Fruit fly (Drosophila melanogaster) whole organism, embryonic: Measurements from ENCODE around the gene RSG7.

Source experiments
- ATbp ChIP-seq: fragments of 200-800 bp; sonication (Bioruptor generic); optimal IDR thresholded peaks from 2 replicates; lab custom pipeline; 2017; ENCODE audit warnings: missing biosample characterization, mild to moderate bottlenecking, missing genetic modification characterization, missing genetic modification reagents
- Adf1 ChIP-seq: fragments of 200-800 bp; sonication (Bioruptor generic); IDR thresholded peaks from 2 replicates; pipeline ENCODE4 v1.3.6; 2022; ENCODE audit warnings: missing biosample characterization, missing genetic modification characterization
- Awh ChIP-seq: fragments of 200-800 bp; sonication (Bioruptor generic); IDR thresholded peaks from 2 replicates; pipeline ENCODE4, ENCODE4 v1.3.6; 2022; ENCODE audit warnings: missing biosample characterization, missing genetic modification characterization
- BEAF-32 ChIP-seq: fragments of 200-800 bp; sonication (Bioruptor generic); optimal IDR thresholded peaks from 3 replicates; lab custom pipeline; 2017; ENCODE audit warnings: missing biosample characterization, missing genetic modification characterization, mild to moderate bottlenecking, moderate library complexity, missing genetic modification reagents
- CG10267 ChIP-seq: fragments of 200-800 bp; sonication (Bioruptor generic); optimal IDR thresholded peaks from 2 replicates; lab custom pipeline; 2018; ENCODE audit warnings: missing biosample characterization, mild to moderate bottlenecking, missing genetic modification characterization, moderate library complexity
- CG10431 ChIP-seq: fragments of 200-800 bp; sonication (Bioruptor generic); optimal IDR thresholded peaks from 3 replicates; lab custom pipeline; 2018; ENCODE audit warnings: missing biosample characterization, mild to moderate bottlenecking, missing genetic modification characterization
- CG12769 ChIP-seq: fragments of 200-800 bp; sonication (Bioruptor generic); optimal IDR thresholded peaks from 2 replicates; lab custom pipeline; 2019; ENCODE audit warnings: missing biosample characterization, mild to moderate bottlenecking, missing genetic modification characterization, moderate library complexity
- CG13894 ChIP-seq: fragments of 200-800 bp; sonication (Bioruptor generic); optimal IDR thresholded peaks from 3 replicates; lab custom pipeline; 2018; ENCODE audit warnings: missing biosample characterization, mild to moderate bottlenecking, missing genetic modification characterization, moderate library complexity
- CG14441 ChIP-seq: fragments of 200-800 bp; sonication (Bioruptor generic); IDR thresholded peaks from 2 replicates; pipeline ENCODE4 v1.3.6; 2022; ENCODE audit warnings: missing biosample characterization, missing genetic modification characterization
- CG14860 ChIP-seq: fragments of 200-800 bp; sonication (Bioruptor generic); IDR thresholded peaks from 3 replicates; pipeline ENCODE4 v1.3.6; 2022; ENCODE audit warnings: missing biosample characterization, missing genetic modification characterization; ENCODE audit not compliant: partially characterized antibody
- CG1529 ChIP-seq: fragments of 200-800 bp; sonication (Bioruptor generic); optimal IDR thresholded peaks from 3 replicates; lab custom pipeline; 2018; ENCODE audit warnings: missing biosample characterization, missing genetic modification characterization
- CG17829 ChIP-seq: fragments of 200-800 bp; optimal IDR thresholded peaks from 2 replicates; lab custom pipeline; 2019; ENCODE audit warnings: missing biosample characterization, mild to moderate bottlenecking, missing genetic modification characterization, moderate library complexity
- CG2875 ChIP-seq: fragments of 200-800 bp; sonication (Bioruptor generic); optimal IDR thresholded peaks from 2 replicates; lab custom pipeline; 2017; ENCODE audit warnings: missing biosample characterization, mild to moderate bottlenecking, missing genetic modification characterization, missing genetic modification reagents
- CG3995 ChIP-seq: fragments of 200-800 bp; sonication (Bioruptor generic); optimal IDR thresholded peaks from 3 replicates; lab custom pipeline; 2016; ENCODE audit warnings: missing biosample characterization, missing genetic modification characterization
- CG43689 ChIP-seq: fragments of 200-800 bp; sonication (Bioruptor generic); IDR thresholded peaks from 2 replicates; pipeline ENCODE4 v1.3.6; 2022; ENCODE audit warnings: missing biosample characterization, missing genetic modification characterization
- CG7987 ChIP-seq: fragments of 200-800 bp; sonication (Bioruptor generic); optimal IDR thresholded peaks from 2 replicates; lab custom pipeline; 2018; ENCODE audit warnings: missing biosample characterization, mild to moderate bottlenecking, missing genetic modification characterization, moderate library complexity
- CG8388 ChIP-seq: fragments of 200-800 bp; sonication (Bioruptor generic); optimal IDR thresholded peaks from 2 replicates; lab custom pipeline; 2019; ENCODE audit warnings: missing biosample characterization, mild to moderate bottlenecking, missing genetic modification characterization, moderate library complexity
- CG8924 ChIP-seq: fragments of 200-800 bp; optimal IDR thresholded peaks from 3 replicates; lab custom pipeline; 2019; ENCODE audit warnings: missing biosample characterization, mild to moderate bottlenecking, missing genetic modification characterization, moderate library complexity
- CG8944 ChIP-seq: fragments of 200-800 bp; sonication (Bioruptor generic); optimal IDR thresholded peaks from 3 replicates; lab custom pipeline; 2016; ENCODE audit warnings: missing biosample characterization, missing genetic modification characterization
- CG9609 ChIP-seq: fragments of 200-800 bp; sonication (Bioruptor generic); optimal IDR thresholded peaks from 3 replicates; lab custom pipeline; 2016; ENCODE audit warnings: missing biosample characterization, missing genetic modification characterization
- CG9932 ChIP-seq: fragments of 200-800 bp; sonication (Bioruptor generic); IDR thresholded peaks from 2 replicates; pipeline ENCODE4 v1.3.6; 2022; ENCODE audit warnings: missing biosample characterization, missing genetic modification characterization
- CrebB ChIP-seq: fragments of 200-800 bp; sonication (Bioruptor generic); optimal IDR thresholded peaks from 3 replicates; lab custom pipeline; 2018; ENCODE audit warnings: missing biosample characterization, mild to moderate bottlenecking, missing genetic modification characterization
- D ChIP-seq, 2 experiments: fragments of 200-800 bp in 1 of 2; fragments of >200 bp in 1 of 2; sonication (Bioruptor generic) in 1 of 2; optimal IDR thresholded peaks; 2 replicates in 1 of 2; 3 replicates in 1 of 2; lab custom pipeline; 2017; ENCODE audit warnings: mild to moderate bottlenecking in 1 of 2, missing biosample characterization in 1 of 2, missing genetic modification characterization in 1 of 2, missing genetic modification reagents in 1 of 2
- MESR4 ChIP-seq: fragments of 200-800 bp; sonication (Bioruptor generic); optimal IDR thresholded peaks from 2 replicates; lab custom pipeline; 2018; ENCODE audit warnings: missing biosample characterization, mild to moderate bottlenecking, missing genetic modification characterization, moderate library complexity
- NK7.1 ChIP-seq: fragments of 200-800 bp; sonication (Bioruptor generic); optimal IDR thresholded peaks from 3 replicates; lab custom pipeline; 2016; ENCODE audit warnings: missing biosample characterization, missing genetic modification characterization
- Nf-YB ChIP-seq: fragments of 200-800 bp; sonication (Bioruptor generic); optimal IDR thresholded peaks from 3 replicates; lab custom pipeline; 2019; ENCODE audit warnings: missing biosample characterization, mild to moderate bottlenecking, missing genetic modification characterization, moderate library complexity
- Oli ChIP-seq: fragments of 200-800 bp; sonication (Bioruptor generic); optimal IDR thresholded peaks from 2 replicates; lab custom pipeline; 2018; ENCODE audit warnings: missing biosample characterization, mild to moderate bottlenecking, missing genetic modification characterization, moderate library complexity
- Rfx ChIP-seq: fragments of 200-800 bp; sonication (Bioruptor generic); IDR thresholded peaks from 2 replicates; pipeline ENCODE4 v1.3.6; 2022; ENCODE audit warnings: missing biosample characterization, missing genetic modification characterization
- Rx ChIP-seq: fragments of 200-800 bp; sonication (Bioruptor generic); IDR thresholded peaks from 2 replicates; pipeline ENCODE4 v1.3.6; 2022; ENCODE audit warnings: missing biosample characterization, missing genetic modification characterization
- Sin3A ChIP-seq: fragments of >200 bp; optimal IDR thresholded peaks from 2 replicates; lab custom pipeline; 2018
- Sox100B ChIP-seq: fragments of 200-800 bp; sonication (Bioruptor generic); optimal IDR thresholded peaks from 3 replicates; lab custom pipeline; 2018; ENCODE audit warnings: missing biosample characterization, mild to moderate bottlenecking, missing genetic modification characterization
- ash1 ChIP-seq: fragments of 200-800 bp; sonication (Bioruptor generic); optimal IDR thresholded peaks from 2 replicates; lab custom pipeline; 2018; ENCODE audit warnings: missing biosample characterization, mild to moderate bottlenecking, missing genetic modification characterization
- gfzf ChIP-seq: fragments of 200-800 bp; sonication (Bioruptor generic); optimal IDR thresholded peaks from 2 replicates; lab custom pipeline; 2016; ENCODE audit warnings: missing biosample characterization, mild to moderate bottlenecking, missing genetic modification characterization, moderate library complexity
- kni ChIP-seq: fragments of 200-800 bp; sonication (Bioruptor generic); optimal IDR thresholded peaks from 3 replicates; lab custom pipeline; 2017; ENCODE audit warnings: mild to moderate bottlenecking, missing biosample characterization, missing genetic modification reagents, missing genetic modification characterization
- lilli ChIP-seq: fragments of 200-800 bp; sonication (Bioruptor generic); optimal IDR thresholded peaks from 3 replicates; lab custom pipeline; 2016; ENCODE audit warnings: missing biosample characterization, missing genetic modification characterization
- lov ChIP-seq, 2 experiments: fragments of 200-800 bp in 1 of 2; fragments of >200 bp in 1 of 2; sonication (Bioruptor generic) in 1 of 2; IDR thresholded peaks in 1 of 2; optimal IDR thresholded peaks in 1 of 2; 2 replicates in 1 of 2; 3 replicates in 1 of 2; pipeline versions ENCODE4 v1.3.6 to Lab custom; 2017 to 2022; ENCODE audit warnings: missing biosample characterization in 1 of 2, missing genetic modification characterization in 1 of 2
- rib ChIP-seq: fragments of 200-800 bp; sonication (Bioruptor generic); IDR thresholded peaks from 2 replicates; pipeline ENCODE4 v1.3.6; 2022; ENCODE audit warnings: missing biosample characterization, missing genetic modification characterization
- stwl ChIP-seq: fragments of 200-800 bp; sonication (Bioruptor generic); optimal IDR thresholded peaks from 3 replicates; lab custom pipeline; 2018; ENCODE audit warnings: missing biosample characterization, mild to moderate bottlenecking, missing genetic modification characterization, moderate library complexity

The RSG7 gene

dm6 chrX:16811213-16811749, 33.0 kb downstream of the RSG7 start, which contains the start of gene CG4829 (continued):
- peak; percentile 80 for TF ChIP-seq CG10267 (tag; lab: Kevin White, UChicago)
- peak; percentile 81 for TF ChIP-seq CG9609 (GFP tag; lab: Kevin White, UChicago)
- TF ChIP-seq NK7.1: peak; percentile 83
- peak; percentile 62 for TF ChIP-seq Nf-YB
- peak; percentile 90 for TF ChIP-seq ATbp
- peak; percentile 79 for TF ChIP-seq CG8944 (GFP tag; lab: Kevin White, UChicago)
- peak; percentile 91 for TF ChIP-seq CG14441 (GFP tag; lab: Robert Waterston, UW)
- peak; percentile 40 for TF ChIP-seq Adf1 (GFP tag; lab: Robert Waterston, UW)
- no peak for TF ChIP-seq ash1 (GFP tag; lab: Kevin White, UChicago)
- peak; percentile 70 for TF ChIP-seq CG43689 (GFP tag; lab: Robert Waterston, UW)
- TF ChIP-seq Rx (GFP tag; lab: Robert Waterston, UW): peak; percentile 77
- peak; percentile 84 for TF ChIP-seq CG9932 (GFP tag; lab: Robert Waterston, UW)
- peak; percentile 92 for TF ChIP-seq CG8924
- TF ChIP-seq CG8388 (GFP tag; lab: Kevin White, UChicago): peak; percentile 79
- TF ChIP-seq kni (GFP tag; lab: Kevin White, UChicago): peak; percentile 25
- TF ChIP-seq CG12769: peak; percentile 95
- peak; percentile 77 for TF ChIP-seq CG2875
- TF ChIP-seq CG1529 (GFP tag; lab: Kevin White, UChicago): peak; percentile 69
- TF ChIP-seq rib: peak; percentile 84
- TF ChIP-seq Sox100B (GFP tag; lab: Kevin White, UChicago): peak; percentile 83
- TF ChIP-seq lilli (GFP tag; lab: Kevin White, UChicago): peak; percentile 89
- peak; percentile 72 for TF ChIP-seq CG7987 (GFP tag; lab: Kevin White, UChicago)
- TF ChIP-seq lov (optimal IDR thresholded peaks at IDR 0.05; lab: Kevin White, UChicago): no peak
- peak; percentile 83; the same call in 2 of the 3 replicates for TF ChIP-seq lov (GFP tag; IDR thresholded peaks at IDR 0.05; lab: Robert Waterston, UW)
- TF ChIP-seq MESR4 (GFP tag; lab: Kevin White, UChicago): peak; percentile 10
- peak; percentile 94 for TF ChIP-seq Rfx (GFP tag; lab: Robert Waterston, UW)
- peak; percentile 19 for TF ChIP-seq CG3995 (GFP tag; lab: Kevin White, UChicago)
- peak; percentile 81 for TF ChIP-seq CG13894 (tag; lab: Kevin White, UChicago)
- TF ChIP-seq CG10431: peak; percentile 43
- no peak for TF ChIP-seq D (optimal IDR thresholded peaks at IDR 0.05; lab: Kevin White, UChicago)
- peak; percentile 87 for TF ChIP-seq D (GFP tag; optimal IDR thresholded peaks at IDR 0.05; lab: Kevin White, UChicago)
- TF ChIP-seq Sin3A (lab: Kevin White, UChicago): no peak
- peak; percentile 86 for TF ChIP-seq CrebB
- peak; percentile 91 for TF ChIP-seq Oli (tag; lab: Kevin White, UChicago)
- TF ChIP-seq, all 482 proteins: peak for 406

- no peak for TF ChIP-seq CG14860 (GFP tag; lab: Robert Waterston, UW)
- TF ChIP-seq Awh (GFP tag; lab: Robert Waterston, UW): no peak
- TF ChIP-seq gfzf (GFP tag; lab: Kevin White, UChicago): peak; percentile 15
- TF ChIP-seq stwl: peak; percentile 47
- TF ChIP-seq CG17829 (tag; lab: Kevin White, UChicago): peak; percentile 99
- TF ChIP-seq BEAF-32 (GFP tag; lab: Kevin White, UChicago): peak; percentile 5
Measured at dm6 chrX:16809093-16809492, 35.1 kb downstream of the RSG7 start.
